Fruit fly (Drosophila melanogaster) whole organism, embryonic: Measurements from ENCODE around the gene CG4230.

ENCODE experiments used
- CG1603 ChIP-seq: fragments of 200-800 bp; sonication (Bioruptor generic); optimal IDR thresholded peaks from 2 replicates; lab custom pipeline; 2019; ENCODE audit warnings: missing biosample characterization, mild to moderate bottlenecking, missing genetic modification characterization, moderate library complexity
- CG31388 ChIP-seq: fragments of 200-800 bp; sonication (Bioruptor generic); optimal IDR thresholded peaks from 2 replicates; lab custom pipeline; 2016; ENCODE audit warnings: missing biosample characterization, missing genetic modification characterization
- CG34376 ChIP-seq: fragments of 200-800 bp; sonication (Bioruptor generic); optimal IDR thresholded peaks from 2 replicates; lab custom pipeline; 2018; ENCODE audit warnings: missing biosample characterization, mild to moderate bottlenecking, missing genetic modification characterization
- CG42726 ChIP-seq: fragments of 200-800 bp; sonication (Bioruptor generic); IDR thresholded peaks from 2 replicates; pipeline ENCODE4 v1.3.6; 2022; ENCODE audit warnings: missing biosample characterization, missing genetic modification characterization; ENCODE audit not compliant: partially characterized antibody
- bab2 ChIP-seq: fragments of 200-800 bp; sonication (Bioruptor generic); optimal IDR thresholded peaks from 2 replicates; lab custom pipeline; 2016; ENCODE audit warnings: missing biosample characterization, missing genetic modification characterization
- br ChIP-seq: fragments of >200 bp; optimal IDR thresholded peaks from 2 replicates; lab custom pipeline; 2017
- crp ChIP-seq, 2 experiments: fragments of 200-800 bp; sonication (Bioruptor generic); optimal IDR thresholded peaks; 2 replicates in 1 of 2; 3 replicates in 1 of 2; lab custom pipeline; 2017; ENCODE audit warnings: missing biosample characterization in 2 of 2, missing genetic modification characterization in 2 of 2, mild to moderate bottlenecking in 1 of 2, moderate library complexity in 1 of 2
- fd102C ChIP-seq: fragments of 200-800 bp; sonication (Bioruptor generic); optimal IDR thresholded peaks from 2 replicates; lab custom pipeline; 2018; ENCODE audit warnings: missing biosample characterization, mild to moderate bottlenecking, missing genetic modification characterization, moderate library complexity
- nmo ChIP-seq: fragments of 200-800 bp; sonication (Bioruptor generic); optimal IDR thresholded peaks from 2 replicates; lab custom pipeline; 2018; ENCODE audit warnings: missing biosample characterization, mild to moderate bottlenecking, missing genetic modification characterization, moderate library complexity
- pita ChIP-seq: fragments of 200-800 bp; sonication (Bioruptor generic); optimal IDR thresholded peaks from 2 replicates; lab custom pipeline; 2017; ENCODE audit warnings: missing biosample characterization, mild to moderate bottlenecking, missing genetic modification characterization

DNA sequence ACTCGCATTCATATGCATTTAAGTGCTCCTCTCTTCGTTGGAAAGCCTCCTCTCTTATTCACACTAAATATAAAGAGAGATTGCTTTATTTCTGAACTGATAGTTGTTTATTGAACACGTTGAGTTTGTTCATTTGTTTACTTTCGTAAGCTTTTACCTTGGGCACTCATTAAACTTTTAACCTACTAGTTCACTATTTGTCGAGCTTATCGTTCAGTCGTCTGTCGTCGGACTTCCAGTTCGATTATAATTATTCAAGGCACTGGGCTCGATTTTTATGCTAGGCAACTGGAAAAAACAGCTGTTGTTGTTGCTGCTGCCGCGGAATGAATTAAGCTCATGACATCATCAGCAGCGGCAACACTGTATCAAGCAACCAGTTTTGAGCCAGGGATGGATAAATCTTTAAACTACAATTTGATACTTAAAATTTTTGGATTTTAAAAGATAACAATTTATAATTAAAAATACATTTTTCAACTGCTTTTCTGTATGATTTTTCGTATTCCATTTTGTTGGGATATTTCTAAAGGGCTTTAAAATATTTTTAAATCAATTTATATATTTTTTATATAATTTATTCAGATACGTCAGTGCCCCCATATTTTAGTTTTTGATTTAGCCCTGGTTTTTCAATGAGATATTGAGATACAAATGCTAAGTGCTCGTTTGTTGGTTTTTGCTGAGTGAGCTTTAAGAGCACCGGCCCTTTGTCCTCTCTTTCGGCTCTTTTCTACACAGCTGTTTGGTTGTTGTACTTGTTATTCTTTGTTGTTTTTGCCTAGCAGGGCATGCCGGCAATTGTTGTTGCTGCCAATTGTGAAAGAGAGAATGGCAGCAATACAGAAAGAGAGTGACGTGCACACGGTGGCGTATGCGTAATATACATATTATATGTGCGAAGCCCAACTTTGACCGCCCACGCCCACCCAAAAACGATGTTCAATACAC lies 49.5 kb downstream of the CG4230 start:
- TF ChIP-seq pita (GFP tag; lab: Kevin White, UChicago) (no peak), nmo (peak; percentile 96), fd102C (GFP tag; lab: Kevin White, UChicago) (no peak), CG42726 (no peak), br (lab: Kevin White, UChicago) (no peak), CG1603 (no peak), CG31388 (GFP tag; lab: Kevin White, UChicago) (peak; percentile 62), CG34376 (peak; percentile 85), crp (GFP tag; optimal IDR thresholded peaks at IDR 0.05; lab: Kevin White, UChicago) (peak in 1 of 2 experiments; percentile 56), bab2 (GFP tag; lab: Kevin White, UChicago) (peak; percentile 30)
